Fruit fly (Drosophila melanogaster) whole organism, prepupa: ENCODE data around the gene scrib.

Experiments
- CG1621 ChIP-seq: fragments of 200-800 bp; sonication (Bioruptor generic); optimal IDR thresholded peaks from 3 replicates; lab custom pipeline; 2018; ENCODE audit warnings: missing biosample characterization, mild to moderate bottlenecking, missing genetic modification characterization
- CG31627 ChIP-seq: fragments of 200-800 bp; sonication (Bioruptor generic); optimal IDR thresholded peaks from 3 replicates; lab custom pipeline; 2016; ENCODE audit warnings: missing biosample characterization, missing genetic modification characterization
- Sox102F ChIP-seq: fragments of 200-800 bp; sonication (Bioruptor generic); optimal IDR thresholded peaks from 2 replicates; lab custom pipeline; 2016; ENCODE audit warnings: missing biosample characterization, mild to moderate bottlenecking, missing genetic modification characterization
- esn ChIP-seq: fragments of 200-800 bp; sonication (Bioruptor generic); optimal IDR thresholded peaks from 2 replicates; lab custom pipeline; 2016; ENCODE audit warnings: missing biosample characterization, mild to moderate bottlenecking, missing genetic modification characterization, moderate library complexity
- net ChIP-seq: fragments of 200-800 bp; sonication (Bioruptor generic); optimal IDR thresholded peaks from 3 replicates; lab custom pipeline; 2016; ENCODE audit warnings: missing biosample characterization, missing genetic modification characterization
- pdm3 ChIP-seq: fragments of 200-800 bp; sonication (Bioruptor generic); optimal IDR thresholded peaks from 3 replicates; lab custom pipeline; 2016; ENCODE audit warnings: missing biosample characterization, missing genetic modification characterization

dm6 chr3R:26556544-26557346 lies 20.6 kb downstream of the scrib start:
- TF ChIP-seq esn (GFP tag; lab: Kevin White, UChicago) (no peak), net (GFP tag; lab: Kevin White, UChicago) (no peak), Sox102F (GFP tag; lab: Kevin White, UChicago) (no peak), pdm3 (GFP tag; lab: Kevin White, UChicago) (no peak), CG31627 (no peak), CG1621 (tag; lab: Kevin White, UChicago) (no peak)
